Worm (Caenorhabditis elegans) whole organism, L1 larva: ENCODE measurements around the gene clec-157.

ENCODE experiments used
- C04F5.9 ChIP-seq: sonication (generic microtip); optimal IDR thresholded peaks from 2 replicates; lab custom pipeline; 2016; ENCODE audit warnings: missing genetic modification characterization, missing compliant biosample characterization
- C16A3.4 ChIP-seq: fragments of 150-350 bp; optimal IDR thresholded peaks from 2 replicates; lab custom pipeline; 2014; ENCODE audit warnings: missing biosample characterization, missing genetic modification characterization
- F16B12.6 ChIP-seq: fragments of 150-350 bp; optimal IDR thresholded peaks from 2 replicates; lab custom pipeline; 2014; ENCODE audit warnings: missing biosample characterization, missing genetic modification characterization
- Y116A8C.19 ChIP-seq: sonication (generic microtip); optimal IDR thresholded peaks from 2 replicates; lab custom pipeline; 2016; ENCODE audit warnings: missing compliant biosample characterization, missing genetic modification characterization, borderline replicate concordance
- aha-1 ChIP-seq: fragments of 150-350 bp; optimal IDR thresholded peaks from 2 replicates; lab custom pipeline; 2014; ENCODE audit warnings: missing biosample characterization, missing genetic modification characterization
- aly-2 ChIP-seq: fragments of 150-350 bp; optimal IDR thresholded peaks from 2 replicates; lab custom pipeline; 2014; ENCODE audit warnings: missing biosample characterization, missing genetic modification characterization
- blmp-1 ChIP-seq: fragments of 150-350 bp; optimal IDR thresholded peaks from 2 replicates; lab custom pipeline; 2014; ENCODE audit warnings: missing biosample characterization, missing genetic modification characterization
- ceh-63 ChIP-seq: fragments of 200-800 bp; sonication (Bioruptor generic); optimal IDR thresholded peaks from 2 replicates; lab custom pipeline; 2018; ENCODE audit warnings: mild to moderate bottlenecking, missing genetic modification characterization, missing compliant biosample characterization
- ceh-8 ChIP-seq: fragments of 200-800 bp; sonication (Bioruptor generic); optimal IDR thresholded peaks from 2 replicates; lab custom pipeline; 2018; ENCODE audit warnings: mild to moderate bottlenecking, missing genetic modification characterization, moderate library complexity, missing compliant biosample characterization
- ces-1 ChIP-seq: fragments of 150-350 bp; optimal IDR thresholded peaks from 2 replicates; lab custom pipeline; 2014; ENCODE audit warnings: missing biosample characterization, missing genetic modification reagents, missing genetic modification characterization
- dpl-1 ChIP-seq, 3 experiments: fragments of 150-350 bp in 2 of 3; sonication (generic microtip) in 1 of 3; optimal IDR thresholded peaks; 2 replicates each; lab custom pipeline; 2014 to 2017; ENCODE audit warnings: missing biosample characterization in 3 of 3, missing genetic modification characterization in 3 of 3, missing genetic modification reagents in 3 of 3
- efl-1 ChIP-seq, 4 experiments: fragments of 150-350 bp; optimal IDR thresholded peaks in 3 of 4; peaks in 1 of 4; 1 replicate in 1 of 4; 2 replicates in 3 of 4; lab custom pipeline; 2014; ENCODE audit warnings: missing biosample characterization in 2 of 4, missing genetic modification characterization in 2 of 4, missing genetic modification reagents in 2 of 4
- efl-3 ChIP-seq: fragments of 200-800 bp; sonication (Bioruptor generic); optimal IDR thresholded peaks from 2 replicates; lab custom pipeline; 2018; ENCODE audit warnings: mild to moderate bottlenecking, missing genetic modification characterization, missing compliant biosample characterization
- elt-2 ChIP-seq: sonication (generic microtip); optimal IDR thresholded peaks from 2 replicates; lab custom pipeline; 2016; ENCODE audit warnings: missing genetic modification characterization, mild to moderate bottlenecking, inconsistent platforms, missing compliant biosample characterization, missing genetic modification reagents
- elt-3 ChIP-seq, 6 experiments: fragments of 150-350 bp in 1 of 6; sonication (generic microtip); optimal IDR thresholded peaks; 2 replicates each; lab custom pipeline; 2017 to 2018; ENCODE audit warnings: missing biosample characterization in 6 of 6, missing genetic modification characterization in 6 of 6, inconsistent platforms in 1 of 6
- ets-5 ChIP-seq: fragments of 200-800 bp; sonication (Bioruptor generic); IDR thresholded peaks from 2 replicates; pipeline ENCODE4 v1.3.6; 2022; ENCODE audit warnings: missing genetic modification characterization, missing compliant biosample characterization
- fkh-8 ChIP-seq: sonication (generic microtip); optimal IDR thresholded peaks from 2 replicates; lab custom pipeline; 2016; ENCODE audit warnings: mild to moderate bottlenecking, missing genetic modification characterization, missing compliant biosample characterization
- fos-1 ChIP-seq: fragments of 150-350 bp; optimal IDR thresholded peaks from 2 replicates; lab custom pipeline; 2014; ENCODE audit warnings: missing biosample characterization, missing genetic modification characterization
- grh-1 ChIP-seq: fragments of 200-800 bp; sonication (Bioruptor generic); IDR thresholded peaks from 2 replicates; pipeline ENCODE4 v1.3.6; 2022; ENCODE audit warnings: missing genetic modification reagents, missing genetic modification characterization, missing compliant biosample characterization
- isw-1 ChIP-seq: fragments of 200-800 bp; sonication (Bioruptor generic); IDR thresholded peaks from 2 replicates; pipeline ENCODE4 v1.3.6; 2022; ENCODE audit warnings: missing genetic modification characterization, missing compliant biosample characterization
- jun-1 ChIP-seq: fragments of 150-350 bp; optimal IDR thresholded peaks from 2 replicates; lab custom pipeline; 2014; ENCODE audit warnings: missing biosample characterization, missing genetic modification reagents, missing genetic modification characterization
- lin-14 ChIP-seq: fragments of 200-800 bp; sonication (Bioruptor generic); optimal IDR thresholded peaks from 2 replicates; lab custom pipeline; 2018; ENCODE audit warnings: mild to moderate bottlenecking, missing genetic modification characterization, moderate library complexity, missing compliant biosample characterization
- lin-15B ChIP-seq: fragments of 150-350 bp; sonication (generic microtip); optimal IDR thresholded peaks from 3 replicates; lab custom pipeline; 2014; ENCODE audit warnings: missing biosample characterization, missing genetic modification characterization
- lin-35 ChIP-seq, 2 experiments: fragments of 150-350 bp; optimal IDR thresholded peaks; 2 replicates each; lab custom pipeline; 2014; ENCODE audit warnings: missing biosample characterization in 2 of 2, missing genetic modification characterization in 2 of 2, missing genetic modification reagents in 2 of 2
- lin-39 ChIP-seq: fragments of 150-350 bp; optimal IDR thresholded peaks from 2 replicates; lab custom pipeline; 2014; ENCODE audit warnings: missing biosample characterization, missing genetic modification reagents, missing genetic modification characterization
- lsy-2 ChIP-seq, 2 experiments: fragments of 150-350 bp; optimal IDR thresholded peaks; 2 replicates each; lab custom pipeline; 2014; ENCODE audit warnings: missing biosample characterization in 2 of 2, missing genetic modification characterization in 2 of 2
- mab-9 ChIP-seq: fragments of 200-800 bp; sonication (Bioruptor generic); IDR thresholded peaks from 2 replicates; pipeline ENCODE4 v1.3.6; 2022; ENCODE audit warnings: missing genetic modification reagents, missing genetic modification characterization, missing compliant biosample characterization
- nhr-12 ChIP-seq: sonication (generic microtip); optimal IDR thresholded peaks from 2 replicates; lab custom pipeline; 2017; ENCODE audit warnings: missing biosample characterization, missing genetic modification characterization
- nhr-237 ChIP-seq: fragments of 150-350 bp; optimal IDR thresholded peaks from 2 replicates; lab custom pipeline; 2014; ENCODE audit warnings: missing biosample characterization, missing genetic modification characterization
- nhr-47 ChIP-seq: sonication (generic microtip); optimal IDR thresholded peaks from 2 replicates; lab custom pipeline; 2016; ENCODE audit warnings: mild to moderate bottlenecking, missing genetic modification characterization, moderate library complexity, missing compliant biosample characterization
- nhr-84 ChIP-seq: sonication (generic microtip); optimal IDR thresholded peaks from 2 replicates; lab custom pipeline; 2017; ENCODE audit warnings: missing biosample characterization, missing genetic modification characterization
- pax-3 ChIP-seq: fragments of 200-800 bp; sonication (Bioruptor generic); optimal IDR thresholded peaks from 2 replicates; lab custom pipeline; 2018; ENCODE audit warnings: mild to moderate bottlenecking, missing genetic modification characterization, moderate library complexity, missing compliant biosample characterization
- skn-1 ChIP-seq: fragments of 150-350 bp; optimal IDR thresholded peaks from 2 replicates; lab custom pipeline; 2014; ENCODE audit warnings: missing biosample characterization, missing genetic modification characterization
- snu-23 ChIP-seq: sonication (generic microtip); optimal IDR thresholded peaks from 2 replicates; lab custom pipeline; 2016; ENCODE audit warnings: missing genetic modification characterization, missing compliant biosample characterization
- sup-37 ChIP-seq: fragments of 200-800 bp; sonication (Bioruptor generic); optimal IDR thresholded peaks from 2 replicates; lab custom pipeline; 2018; ENCODE audit warnings: mild to moderate bottlenecking, missing genetic modification characterization, missing compliant biosample characterization
- unc-62 ChIP-seq: fragments of 150-350 bp; optimal IDR thresholded peaks from 2 replicates; lab custom pipeline; 2014; ENCODE audit warnings: missing biosample characterization, missing genetic modification reagents, missing genetic modification characterization
- unc-98 ChIP-seq: fragments of 200-800 bp; sonication (Bioruptor generic); IDR thresholded peaks from 2 replicates; pipeline ENCODE4 v1.3.6; 2022; ENCODE audit warnings: missing genetic modification characterization, missing compliant biosample characterization
- zip-4 ChIP-seq: fragments of 200-800 bp; sonication (Bioruptor generic); optimal IDR thresholded peaks from 2 replicates; lab custom pipeline; 2018; ENCODE audit warnings: mild to moderate bottlenecking, missing genetic modification characterization, moderate library complexity, missing compliant biosample characterization
- ztf-4 ChIP-seq: fragments of 150-350 bp; optimal IDR thresholded peaks from 2 replicates; lab custom pipeline; 2014; ENCODE audit warnings: missing biosample characterization, missing genetic modification characterization

The clec-157 gene

DNA sequence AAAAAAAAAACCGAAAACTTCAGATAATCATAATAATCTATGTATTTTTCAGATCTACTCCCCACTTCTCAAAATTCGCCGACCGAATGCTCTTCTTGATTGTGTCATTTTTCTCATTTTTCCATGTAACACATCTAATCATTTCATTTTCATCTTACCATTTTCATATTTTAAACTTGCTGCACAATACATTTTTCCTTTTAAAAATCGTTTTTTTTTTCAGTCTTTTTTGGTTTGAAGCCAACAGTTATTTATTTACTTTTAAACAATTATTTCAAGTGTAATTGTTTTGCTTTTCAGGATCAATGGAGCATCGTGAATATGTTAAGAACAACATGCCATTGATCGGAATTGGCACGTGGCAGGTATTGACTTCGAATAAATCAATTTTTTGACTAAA is 14.8 kb upstream of the clec-157 start, which contains the start of gene C35D10.6:
TSS of gene C35D10.6 (plus strand) at position 301 of the 400 bp plus-strand sequence.
- TF ChIP-seq aly-2 (tag; lab: Kevin White, UChicago): no peak
- TF ChIP-seq efl-1 (optimal IDR thresholded peaks at IDR 0.05; lab: Kevin White, UChicago): no peak
- TF ChIP-seq efl-1 (GFP tag; optimal IDR thresholded peaks at IDR 0.05 in 1 of 2; lab: Kevin White, UChicago): peak in 1 of 2 experiments; percentile 76

DNA sequence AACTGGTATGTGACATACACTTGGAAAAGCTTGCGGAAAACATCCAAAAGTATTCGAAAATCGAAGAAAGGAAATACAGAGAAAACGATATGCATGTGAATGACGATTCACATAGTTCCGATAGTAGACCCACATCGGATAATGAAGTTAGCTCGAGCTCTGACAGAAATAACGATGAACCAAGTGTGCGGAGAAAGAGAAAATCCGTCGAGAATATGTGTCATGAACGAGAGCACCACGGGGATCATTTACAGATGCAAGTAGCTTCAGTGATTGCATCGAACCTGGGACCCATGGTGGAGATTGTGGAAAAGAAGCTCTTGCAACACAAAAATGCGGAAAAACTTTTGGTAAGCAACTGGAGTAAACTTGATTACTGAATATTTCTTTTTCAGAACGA is 12.8 kb upstream of the clec-157 start:
- TF ChIP-seq jun-1 (no peak), fos-1 (tag; lab: Kevin White, UChicago) (no peak), nhr-84 (tag; lab: Kevin White, UChicago) (no peak)

DNA sequence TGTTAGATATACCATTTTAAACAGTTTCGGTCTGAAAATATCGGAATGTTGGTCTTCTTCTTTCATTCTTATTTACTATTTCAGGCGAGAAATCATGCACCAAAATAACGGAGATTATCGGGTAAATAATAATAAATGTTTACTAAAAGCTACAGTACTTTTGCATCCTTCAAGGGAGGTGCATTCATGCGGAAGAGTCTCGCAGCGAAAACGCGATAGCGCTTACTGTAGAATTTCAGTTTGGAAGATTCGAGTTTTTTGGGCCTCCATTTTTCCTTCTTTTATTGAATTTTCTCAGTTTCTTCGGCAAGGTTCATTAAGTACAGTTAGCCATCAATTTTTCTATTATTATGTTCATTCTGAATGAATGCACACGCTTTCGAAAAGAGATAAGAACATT is 11.9 kb upstream of the clec-157 start, which contains the start of gene C35D10.7:
TSS of gene C35D10.7 (plus strand) at position 85 of the 400 bp plus-strand sequence.
- TF ChIP-seq ets-5 (no peak), C04F5.9 (tag; lab: Kevin White, UChicago) (no peak), skn-1 (tag; lab: Kevin White, UChicago) (no peak), nhr-12 (tag; lab: Kevin White, UChicago) (no peak), aha-1 (tag; lab: Kevin White, UChicago) (no peak), lsy-2 (tag; optimal IDR thresholded peaks at IDR 0.05; lab: Kevin White, UChicago) (no peak), grh-1 (GFP tag; lab: Robert Waterston, UW) (no peak), ztf-4 (tag; lab: Kevin White, UChicago) (no peak), elt-2 (no peak), C16A3.4 (no peak), efl-3 (GFP tag; lab: Kevin White, UChicago) (no peak), nhr-237 (tag; lab: Kevin White, UChicago) (no peak), isw-1 (GFP tag; lab: Robert Waterston, UW) (no peak), ces-1 (GFP tag; lab: Kevin White, UChicago) (no peak), dpl-1 (GFP tag; optimal IDR thresholded peaks at IDR 0.05; lab: Kevin White, UChicago) (no peak), Y116A8C.19 (tag; lab: Kevin White, UChicago) (no peak), fkh-8 (tag; lab: Kevin White, UChicago) (no peak), elt-3 (tag; optimal IDR thresholded peaks at IDR 0.05; lab: Kevin White, UChicago) (no peak)

DNA sequence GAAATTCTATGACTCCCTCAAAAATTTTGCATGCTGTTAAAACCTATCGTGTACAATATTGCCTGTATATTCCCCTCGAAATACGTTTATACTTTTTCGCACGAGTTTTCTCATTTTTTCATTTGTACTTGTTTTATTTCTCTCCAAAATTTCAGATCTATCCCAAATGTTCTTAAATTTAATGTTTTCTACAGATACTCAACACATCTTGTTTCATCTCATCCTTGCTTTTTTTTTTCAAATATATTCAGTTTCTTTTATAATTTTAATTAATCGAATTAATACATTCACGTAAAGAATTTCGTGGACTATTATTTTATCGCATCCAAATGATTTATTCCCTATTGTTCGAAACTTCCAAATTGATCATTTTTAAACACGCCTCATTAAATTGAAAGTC is 10.7 kb upstream of the clec-157 start, which contains the start of gene C35D10.8:
TSS of gene C35D10.8 (plus strand) at position 301 of the 400 bp plus-strand sequence.
- no peak for TF ChIP-seq lin-35 (GFP tag; optimal IDR thresholded peaks at IDR 0.05; lab: Kevin White, UChicago)
- no peak for TF ChIP-seq mab-9 (GFP tag; lab: Robert Waterston, UW)
- TF ChIP-seq isw-1 (GFP tag; lab: Robert Waterston, UW): no peak
- no peak for TF ChIP-seq snu-23
- no peak for TF ChIP-seq fos-1 (tag; lab: Kevin White, UChicago)
- TF ChIP-seq nhr-237 (tag; lab: Kevin White, UChicago): no peak
- no peak for TF ChIP-seq F16B12.6 (tag; lab: Kevin White, UChicago)
- no peak for TF ChIP-seq pax-3 (tag; lab: Kevin White, UChicago)
- no peak for TF ChIP-seq ceh-63 (GFP tag; lab: Kevin White, UChicago)

DNA sequence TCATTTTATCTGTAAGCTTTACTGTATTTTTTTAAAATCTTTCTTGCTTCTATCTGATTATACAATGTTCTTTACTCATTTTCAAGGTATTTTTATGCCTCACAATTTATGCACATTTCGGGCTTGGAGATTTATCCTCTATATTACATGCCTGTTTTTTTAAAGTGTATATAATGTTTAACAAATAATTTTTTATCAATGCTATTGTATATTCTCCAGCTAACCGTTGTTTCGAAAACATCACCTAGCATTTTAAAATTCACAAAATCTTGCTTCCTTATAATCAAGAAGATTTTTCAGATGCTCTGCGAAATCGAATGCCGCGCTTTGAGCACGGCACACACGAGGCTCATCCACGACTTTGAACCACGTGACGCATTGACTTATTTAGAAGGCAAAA is 7.8 kb upstream of the clec-157 start, which contains the start of gene ced-4:
TSS of gene ced-4 (plus strand) at position 301 of the 400 bp plus-strand sequence.
- TF ChIP-seq lin-39 (tag; lab: Kevin White, UChicago) (no peak), lin-15B (no peak), mab-9 (GFP tag; lab: Robert Waterston, UW) (no peak), lin-14 (GFP tag; lab: Kevin White, UChicago) (no peak), unc-62 (GFP tag; lab: Kevin White, UChicago) (no peak), nhr-47 (no peak), blmp-1 (tag; lab: Kevin White, UChicago) (no peak), jun-1 (no peak), sup-37 (GFP tag; lab: Kevin White, UChicago) (no peak), zip-4 (GFP tag; lab: Kevin White, UChicago) (no peak), ceh-8 (GFP tag; lab: Kevin White, UChicago) (no peak), nhr-12 (tag; lab: Kevin White, UChicago) (no peak), unc-98 (GFP tag; lab: Robert Waterston, UW) (no peak), lsy-2 (tag; optimal IDR thresholded peaks at IDR 0.05; lab: Kevin White, UChicago) (no peak)
